Fruit fly (Drosophila melanogaster) whole organism, wandering third instar larva: Measurements from ENCODE around the gene JhI-21.

Experiments used
- Abd-B ChIP-seq: fragments of >200 bp; optimal IDR thresholded peaks from 2 replicates; lab custom pipeline; 2017; ENCODE audit warnings: missing biosample characterization, missing genetic modification characterization
- HLH106 ChIP-seq: fragments of 200-800 bp; optimal IDR thresholded peaks from 3 replicates; lab custom pipeline; 2019; ENCODE audit warnings: missing biosample characterization, mild to moderate bottlenecking, missing genetic modification characterization, moderate library complexity
- Jra ChIP-seq: sonication (Bioruptor generic); optimal IDR thresholded peaks from 2 replicates; lab custom pipeline; 2016; ENCODE audit warnings: missing biosample characterization, missing genetic modification characterization
- Myc ChIP-seq: fragments of >200 bp; optimal IDR thresholded peaks from 2 replicates; lab custom pipeline; 2017
- OdsH ChIP-seq: fragments of 200-800 bp; sonication (Bioruptor generic); optimal IDR thresholded peaks from 2 replicates; lab custom pipeline; 2016; ENCODE audit warnings: missing biosample characterization, mild to moderate bottlenecking, missing genetic modification characterization
- Sp1 ChIP-seq: fragments of 200-800 bp; sonication (Bioruptor generic); optimal IDR thresholded peaks from 3 replicates; lab custom pipeline; 2019; ENCODE audit warnings: missing biosample characterization, mild to moderate bottlenecking, missing genetic modification characterization, moderate library complexity
- dl ChIP-seq, 2 experiments: fragments of 175-275, 200-275 bp in 1 of 2; fragments of 200-275 bp in 1 of 2; sonication (Bioruptor generic); optimal IDR thresholded peaks; lab custom pipeline; 2018; ENCODE audit warnings: mild to moderate bottlenecking in 2 of 2, missing biosample characterization in 2 of 2, missing genetic modification characterization in 2 of 2, moderate library complexity in 2 of 2; ENCODE audit not compliant: partially characterized antibody in 2 of 2, insufficient read depth in 1 of 2
- dmrt93B ChIP-seq: fragments of 200-800 bp; sonication (Bioruptor generic); optimal IDR thresholded peaks from 2 replicates; lab custom pipeline; 2018; ENCODE audit warnings: missing biosample characterization, mild to moderate bottlenecking, missing genetic modification characterization
- fru ChIP-seq: fragments of 200-800 bp; sonication (Bioruptor generic); optimal IDR thresholded peaks from 3 replicates; lab custom pipeline; 2016; ENCODE audit warnings: missing biosample characterization, mild to moderate bottlenecking, missing genetic modification characterization
- psq ChIP-seq: fragments of 200-800 bp; sonication (Bioruptor generic); optimal IDR thresholded peaks from 3 replicates; lab custom pipeline; 2017; ENCODE audit warnings: missing biosample characterization, mild to moderate bottlenecking, missing genetic modification characterization, moderate library complexity
- rgr ChIP-seq: fragments of 200-800 bp; sonication (Bioruptor generic); optimal IDR thresholded peaks from 3 replicates; lab custom pipeline; 2016; ENCODE audit warnings: missing biosample characterization, mild to moderate bottlenecking, missing genetic modification characterization
- tai ChIP-seq: sonication (Bioruptor generic); optimal IDR thresholded peaks from 2 replicates; lab custom pipeline; 2016; ENCODE audit warnings: missing biosample characterization, missing genetic modification characterization
- usp ChIP-seq: fragments of >200 bp; optimal IDR thresholded peaks from 2 replicates; lab custom pipeline; 2017; ENCODE audit warnings: missing biosample characterization, missing genetic modification characterization

DNA sequence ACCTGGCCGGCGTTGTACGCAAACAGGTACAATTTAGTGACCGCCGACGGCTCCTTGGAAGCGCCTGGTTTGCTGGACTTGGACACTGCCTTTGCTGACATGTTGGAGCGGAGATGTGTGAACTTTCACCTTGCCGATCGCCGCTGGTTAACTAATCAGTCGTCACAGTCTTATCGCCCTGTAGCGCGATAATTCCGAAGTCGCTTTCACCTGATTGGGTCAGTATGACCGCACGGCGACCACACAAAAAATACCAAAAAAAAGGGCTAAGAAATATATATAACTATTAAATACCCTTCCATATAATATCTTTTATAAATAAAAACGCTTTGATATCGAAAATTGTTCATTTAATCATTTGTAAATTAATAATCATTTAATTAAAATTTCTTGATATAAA is 53.8 kb downstream of the JhI-21 start, which contains the start of gene Hacd1:
- TF ChIP-seq rgr (GFP tag; lab: Kevin White, UChicago) (no peak), fru (GFP tag; lab: Kevin White, UChicago) (no peak), Sp1 (no peak), tai (GFP tag; lab: Kevin White, UChicago) (no peak), dl (GFP tag; optimal IDR thresholded peaks at IDR 0.05; lab: Kevin White, UChicago; ENCODE audit: insufficient read depth in 1 of 2, partially characterized antibody in 2 of 2) (no peak), OdsH (GFP tag; lab: Kevin White, UChicago) (no peak), usp (GFP tag; lab: Kevin White, UChicago) (no peak), Jra (GFP tag; lab: Kevin White, UChicago) (no peak), dmrt93B (GFP tag; lab: Kevin White, UChicago) (no peak), Myc (no peak), psq (GFP tag; lab: Kevin White, UChicago) (no peak), Abd-B (GFP tag; lab: Kevin White, UChicago) (no peak), HLH106 (tag; lab: Kevin White, UChicago) (no peak)
